Worm (Caenorhabditis elegans) whole organism, L1 larva: ENCODE results near the gene asp-5.

Source experiments
- Y116A8C.19 ChIP-seq: sonication (generic microtip); optimal IDR thresholded peaks from 2 replicates; lab custom pipeline; 2016; ENCODE audit warnings: missing compliant biosample characterization, missing genetic modification characterization, borderline replicate concordance
- ets-5 ChIP-seq: fragments of 200-800 bp; sonication (Bioruptor generic); IDR thresholded peaks from 2 replicates; pipeline ENCODE4 v1.3.6; 2022; ENCODE audit warnings: missing genetic modification characterization, missing compliant biosample characterization
- lin-39 ChIP-seq: fragments of 150-350 bp; optimal IDR thresholded peaks from 2 replicates; lab custom pipeline; 2014; ENCODE audit warnings: missing biosample characterization, missing genetic modification reagents, missing genetic modification characterization
- mdl-1 ChIP-seq, 2 experiments: fragments of 150-350 bp; optimal IDR thresholded peaks; 2 replicates each; lab custom pipeline; 2014 to 2017; ENCODE audit warnings: missing biosample characterization in 2 of 2, missing genetic modification characterization in 2 of 2, inconsistent platforms in 1 of 2
- mep-1 ChIP-seq: fragments of 150-350 bp; optimal IDR thresholded peaks from 2 replicates; lab custom pipeline; 2014; ENCODE audit warnings: missing biosample characterization, missing genetic modification characterization
- nhr-11 ChIP-seq: fragments of 150-350 bp; optimal IDR thresholded peaks from 2 replicates; lab custom pipeline; 2014; ENCODE audit warnings: missing biosample characterization, missing genetic modification characterization
- nhr-237 ChIP-seq: fragments of 150-350 bp; optimal IDR thresholded peaks from 2 replicates; lab custom pipeline; 2014; ENCODE audit warnings: missing biosample characterization, missing genetic modification characterization
- nhr-76 ChIP-seq: sonication (generic microtip); optimal IDR thresholded peaks from 2 replicates; lab custom pipeline; 2017; ENCODE audit warnings: missing biosample characterization, missing genetic modification characterization
- sox-4 ChIP-seq: sonication (generic microtip); optimal IDR thresholded peaks from 2 replicates; lab custom pipeline; 2016; ENCODE audit warnings: missing genetic modification characterization, missing compliant biosample characterization

ce11 chrV:8285455-8285854 lies 13.3 kb downstream of the asp-5 start:
- no peak for TF ChIP-seq mep-1 (tag; lab: Kevin White, UChicago)
- no peak for TF ChIP-seq nhr-237
- no peak for TF ChIP-seq nhr-76 (tag; lab: Kevin White, UChicago)
- TF ChIP-seq Y116A8C.19 (tag; lab: Kevin White, UChicago): no peak
- TF ChIP-seq lin-39 (tag; lab: Kevin White, UChicago): no peak
- no peak for TF ChIP-seq mdl-1 (tag; optimal IDR thresholded peaks at IDR 0.05; lab: Kevin White, UChicago)
- TF ChIP-seq sox-4: no peak
- no peak for TF ChIP-seq nhr-11 (tag; lab: Kevin White, UChicago)
- TF ChIP-seq ets-5 (GFP tag; lab: Robert Waterston, UW): no peak
